Worm (Caenorhabditis elegans) whole organism, L4 larva: Measurements from ENCODE around the gene R05A10.1.

ENCODE experiments used
- D1046.2 ChIP-seq: fragments of 200-800 bp; sonication (Bioruptor generic); IDR thresholded peaks from 2 replicates; pipeline ENCODE4 v1.3.6; 2022; ENCODE audit warnings: missing genetic modification characterization, missing compliant biosample characterization
- F26F4.8 ChIP-seq: fragments of 200-800 bp; sonication (Bioruptor generic); conservative IDR thresholded peaks from 2 replicates; pipeline ENCODE4 v1.3.6; 2022; ENCODE audit warnings: missing genetic modification characterization, missing compliant biosample characterization
- F44E2.7 ChIP-seq: fragments of 200-800 bp; sonication (Bioruptor generic); IDR thresholded peaks from 2 replicates; pipeline ENCODE4 v2.1.2; 2022; ENCODE audit warnings: missing genetic modification characterization, missing compliant biosample characterization
- F49E8.2 ChIP-seq: sonication (generic microtip); optimal IDR thresholded peaks from 2 replicates; lab custom pipeline; 2016; ENCODE audit warnings: missing compliant biosample characterization, mild to moderate bottlenecking, missing genetic modification characterization, borderline replicate concordance
- T26A8.4 ChIP-seq: fragments of 200-800 bp; sonication (Bioruptor generic); IDR thresholded peaks from 2 replicates; pipeline ENCODE4 v1.3.6; 2022; ENCODE audit warnings: missing genetic modification characterization, missing compliant biosample characterization
- Y105C5A.15 ChIP-seq: fragments of 200-800 bp; sonication (Bioruptor generic); IDR thresholded peaks from 2 replicates; pipeline ENCODE4 v1.3.6; 2022; ENCODE audit warnings: missing genetic modification characterization, missing compliant biosample characterization
- Y5F2A.4 ChIP-seq: fragments of 200-800 bp; sonication (Bioruptor generic); optimal IDR thresholded peaks from 2 replicates; lab custom pipeline; 2018; ENCODE audit warnings: mild to moderate bottlenecking, missing genetic modification characterization, missing compliant biosample characterization
- Y75B8A.6 ChIP-seq: fragments of 200-800 bp; sonication (Bioruptor generic); IDR thresholded peaks from 2 replicates; pipeline ENCODE4 v1.3.6; 2022; ENCODE audit warnings: missing genetic modification reagents, missing genetic modification characterization, missing compliant biosample characterization
- ama-1 ChIP-seq: fragments of 150-350 bp; optimal IDR thresholded peaks from 2 replicates; lab custom pipeline; 2014; ENCODE audit warnings: inconsistent platforms, mixed read lengths
- daf-8 ChIP-seq: fragments of 200-800 bp; sonication (Bioruptor generic); IDR thresholded peaks from 2 replicates; pipeline ENCODE4 v1.3.6; 2022; ENCODE audit warnings: missing genetic modification characterization, missing compliant biosample characterization
- dmd-6 ChIP-seq: fragments of 200-800 bp; sonication (Bioruptor generic); IDR thresholded peaks from 2 replicates; pipeline ENCODE4 v1.3.6; 2022; ENCODE audit warnings: missing genetic modification reagents, missing genetic modification characterization, missing compliant biosample characterization
- dpl-1 ChIP-seq: fragments of 150-350 bp; optimal IDR thresholded peaks from 2 replicates; lab custom pipeline; 2014; ENCODE audit warnings: missing biosample characterization, missing genetic modification reagents, missing genetic modification characterization
- duxl-1 ChIP-seq: sonication (generic microtip); optimal IDR thresholded peaks from 2 replicates; lab custom pipeline; 2016; ENCODE audit warnings: mild to moderate bottlenecking, missing genetic modification characterization, moderate library complexity, missing compliant biosample characterization; ENCODE audit not compliant: poor library complexity
- dve-1 ChIP-seq: sonication (generic microtip); optimal IDR thresholded peaks from 2 replicates; lab custom pipeline; 2017; ENCODE audit warnings: antibody characterized with exemption, mild to moderate bottlenecking, missing genetic modification characterization, missing compliant biosample characterization; ENCODE audit not compliant: insufficient read depth
- lim-7 ChIP-seq: fragments of 200-800 bp; sonication (Bioruptor generic); IDR thresholded peaks from 2 replicates; pipeline ENCODE4 v1.3.6; 2022; ENCODE audit warnings: missing genetic modification characterization, missing compliant biosample characterization
- lin-13 ChIP-seq: fragments of 150-350 bp; optimal IDR thresholded peaks from 2 replicates; lab custom pipeline; 2014; ENCODE audit warnings: missing biosample characterization, missing genetic modification reagents, missing genetic modification characterization
- lin-29 ChIP-seq: fragments of 200-800 bp; sonication (Bioruptor generic); IDR thresholded peaks from 2 replicates; pipeline ENCODE4 v1.3.6; 2022; ENCODE audit warnings: missing genetic modification reagents, missing genetic modification characterization, missing compliant biosample characterization
- lin-39 ChIP-seq: fragments of 150-350 bp; optimal IDR thresholded peaks from 2 replicates; lab custom pipeline; 2014; ENCODE audit warnings: missing biosample characterization, missing genetic modification reagents, missing genetic modification characterization
- madf-9 ChIP-seq: fragments of 200-800 bp; sonication (Bioruptor generic); conservative IDR thresholded peaks from 2 replicates; pipeline ENCODE4 v1.3.6; 2022; ENCODE audit warnings: missing genetic modification reagents, missing genetic modification characterization, missing compliant biosample characterization
- mdt-29 ChIP-seq: fragments of 200-800 bp; sonication (Bioruptor generic); IDR thresholded peaks from 2 replicates; pipeline ENCODE4 v1.3.6; 2022; ENCODE audit warnings: missing genetic modification reagents, missing genetic modification characterization, missing compliant biosample characterization
- mep-1 ChIP-seq: fragments of 150-350 bp; sonication (generic microtip); optimal IDR thresholded peaks from 3 replicates; lab custom pipeline; 2014; ENCODE audit warnings: missing biosample characterization, missing genetic modification characterization
- mxl-2 ChIP-seq: fragments of 200-800 bp; sonication (Bioruptor generic); conservative IDR thresholded peaks from 2 replicates; pipeline ENCODE4 v1.3.6; 2022; ENCODE audit warnings: missing genetic modification reagents, missing genetic modification characterization, missing compliant biosample characterization
- nhr-10 ChIP-seq: fragments of 150-350 bp; optimal IDR thresholded peaks from 2 replicates; lab custom pipeline; 2014; ENCODE audit warnings: missing biosample characterization, missing genetic modification characterization
- nhr-111 ChIP-seq: fragments of 200-800 bp; sonication (Bioruptor generic); optimal IDR thresholded peaks from 2 replicates; lab custom pipeline; 2018; ENCODE audit warnings: mild to moderate bottlenecking, missing genetic modification characterization, missing compliant biosample characterization
- nhr-28 ChIP-seq: fragments of 150-350 bp; optimal IDR thresholded peaks from 2 replicates; lab custom pipeline; 2014; ENCODE audit warnings: missing biosample characterization, missing genetic modification characterization
- nhr-76 ChIP-seq: fragments of 150-350 bp; optimal IDR thresholded peaks from 2 replicates; lab custom pipeline; 2014; ENCODE audit warnings: missing biosample characterization, missing genetic modification characterization
- php-3 ChIP-seq: fragments of 200-800 bp; sonication (Bioruptor generic); IDR thresholded peaks from 2 replicates; pipeline ENCODE4 v1.3.6; 2022; ENCODE audit warnings: missing genetic modification reagents, missing genetic modification characterization, missing compliant biosample characterization
- snpc-1.2 ChIP-seq: fragments of 200-800 bp; sonication (Bioruptor generic); IDR thresholded peaks from 2 replicates; pipeline ENCODE4 v1.3.6; 2022; ENCODE audit warnings: missing genetic modification reagents, missing genetic modification characterization, missing compliant biosample characterization
- snpc-4 ChIP-seq: fragments of 150-350 bp; optimal IDR thresholded peaks from 2 replicates; lab custom pipeline; 2014; ENCODE audit warnings: missing biosample characterization, missing genetic modification characterization
- spr-3 ChIP-seq: fragments of 200-800 bp; sonication (Bioruptor generic); optimal IDR thresholded peaks from 2 replicates; lab custom pipeline; 2018; ENCODE audit warnings: mild to moderate bottlenecking, missing genetic modification characterization, missing compliant biosample characterization
- tag-97 ChIP-seq: fragments of 200-800 bp; sonication (Bioruptor generic); IDR thresholded peaks from 2 replicates; pipeline ENCODE4 v1.3.6; 2022; ENCODE audit warnings: missing genetic modification characterization, missing compliant biosample characterization
- tra-1 ChIP-seq: fragments of 200-800 bp; sonication (Bioruptor generic); IDR thresholded peaks from 2 replicates; pipeline ENCODE4 v1.3.6; 2022; ENCODE audit warnings: missing genetic modification reagents, missing genetic modification characterization, missing compliant biosample characterization
- unc-130 ChIP-seq: sonication (generic microtip); optimal IDR thresholded peaks from 2 replicates; lab custom pipeline; 2016; ENCODE audit warnings: missing genetic modification reagents, missing genetic modification characterization, missing compliant biosample characterization
- unc-62 ChIP-seq, 3 experiments: fragments of 150-350 bp in 1 of 3; sonication (generic microtip); optimal IDR thresholded peaks in 2 of 3; peaks in 1 of 3; 1 replicate in 1 of 3; 2 replicates in 2 of 3; lab custom pipeline; 2014 to 2017; ENCODE audit warnings: missing biosample characterization in 3 of 3, missing genetic modification characterization in 3 of 3, missing genetic modification reagents in 3 of 3, missing genotype in 1 of 3
- zag-1 ChIP-seq: fragments of 150-350 bp; optimal IDR thresholded peaks from 2 replicates; lab custom pipeline; 2014; ENCODE audit warnings: missing biosample characterization, missing genetic modification characterization
- zip-2 ChIP-seq: fragments of 150-350 bp; optimal IDR thresholded peaks from 2 replicates; lab custom pipeline; 2014; ENCODE audit warnings: missing biosample characterization, missing genetic modification characterization
- ztf-11 ChIP-seq: fragments of 150-350 bp; optimal IDR thresholded peaks from 2 replicates; lab custom pipeline; 2014; ENCODE audit warnings: missing biosample characterization, missing genetic modification characterization

R05A10.1 gene

ce11 chrIV:14224912-14225311 is 42.7 kb downstream of the R05A10.1 start (continued):
- TF ChIP-seq mxl-2 (GFP tag; lab: Robert Waterston, UW) = peak; percentile 70
- TF ChIP-seq F44E2.7 (GFP tag; lab: Robert Waterston, UW) = peak; percentile 54; the same call in 1 of the 2 replicates
- TF ChIP-seq nhr-111 (GFP tag; lab: Kevin White, UChicago) = peak; percentile 33
- TF ChIP-seq zag-1 (tag; lab: Kevin White, UChicago) = no peak
- TF ChIP-seq dve-1 (tag; lab: Kevin White, UChicago) = no peak
- TF ChIP-seq lin-13 (GFP tag; lab: Kevin White, UChicago) = peak; percentile 56
- no peak for TF ChIP-seq dmd-6 (GFP tag; lab: Robert Waterston, UW)
- no peak for TF ChIP-seq nhr-76 (tag; lab: Kevin White, UChicago)
- peak; percentile 49 for TF ChIP-seq snpc-4
- no peak for TF ChIP-seq T26A8.4
- TF ChIP-seq spr-3 (GFP tag; lab: Kevin White, UChicago) = no peak
- TF ChIP-seq duxl-1 (tag; lab: Kevin White, UChicago) = no peak
- TF ChIP-seq daf-8 (GFP tag; lab: Robert Waterston, UW) = no peak
- no peak for TF ChIP-seq ztf-11
- no peak for TF ChIP-seq ama-1 (lab: Kevin White, UChicago)
- peak; percentile 11 for TF ChIP-seq nhr-28 (tag; lab: Kevin White, UChicago)
- no peak; the same call in 1 of the 2 replicates for TF ChIP-seq php-3 (GFP tag; lab: Robert Waterston, UW)
- TF ChIP-seq dpl-1 (GFP tag; lab: Kevin White, UChicago) = peak; percentile 21
- peak; percentile 58 for TF ChIP-seq unc-130 (GFP tag; lab: Kevin White, UChicago)
- no peak for TF ChIP-seq nhr-10 (tag; lab: Kevin White, UChicago)
- no peak for TF ChIP-seq mep-1 (tag; lab: Kevin White, UChicago)
- TF ChIP-seq F49E8.2 (tag; lab: Kevin White, UChicago) = peak; percentile 80
- no peak for TF ChIP-seq tag-97
- no peak for TF ChIP-seq lin-39 (tag; lab: Kevin White, UChicago)
- 0 out of 2 replicates have a peak, but pooled peaks have one; percentile 16 for TF ChIP-seq lin-29 (GFP tag; lab: Robert Waterston, UW)
- TF ChIP-seq mdt-29 = peak; percentile 82; the same call in 1 of the 2 replicates
- peak; percentile 11 for TF ChIP-seq Y5F2A.4 (GFP tag; lab: Kevin White, UChicago)
- peak; percentile 62; the same call in 1 of the 2 replicates for TF ChIP-seq Y105C5A.15 (GFP tag; lab: Robert Waterston, UW)
- TF ChIP-seq lim-7 (GFP tag; lab: Robert Waterston, UW) = no peak; the same call in 1 of the 2 replicates
- TF ChIP-seq F26F4.8 (GFP tag; lab: Robert Waterston, UW) = no peak; the same call in 1 of the 2 replicates
- TF ChIP-seq madf-9 (GFP tag; lab: Robert Waterston, UW) = peak; percentile 86
- peak; percentile 19 for TF ChIP-seq zip-2

DNA sequence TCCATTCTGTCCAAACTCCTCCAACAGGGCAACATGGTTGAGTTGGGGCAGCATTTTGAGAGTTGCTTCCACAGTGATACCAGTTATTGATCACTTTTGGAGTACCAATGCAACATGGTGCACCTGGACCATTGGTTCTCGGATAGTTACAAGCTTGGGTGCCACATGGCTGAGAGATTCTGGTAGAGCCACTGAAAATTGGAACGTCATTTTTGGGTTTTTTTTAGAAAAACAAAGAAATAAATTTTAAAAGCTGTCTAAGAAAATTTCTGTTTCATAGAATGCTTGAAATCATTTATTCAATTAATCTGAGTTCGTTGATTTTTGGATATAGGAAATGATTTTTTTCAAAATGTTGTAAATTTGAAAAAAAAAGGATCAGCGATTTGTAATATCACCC is 45.0 kb downstream of the R05A10.1 start:
- no peak for TF ChIP-seq tra-1 (GFP tag; lab: Robert Waterston, UW)
- TF ChIP-seq nhr-28 (tag; lab: Kevin White, UChicago) = no peak
- peak in 1 of 2 experiments; percentile 93 for TF ChIP-seq unc-62 (GFP tag; optimal IDR thresholded peaks at IDR 0.05 in 1 of 2; lab: Kevin White, UChicago)
- no peak for TF ChIP-seq unc-62 (tag; optimal IDR thresholded peaks at IDR 0.05; lab: Kevin White, UChicago)
- TF ChIP-seq Y5F2A.4 (GFP tag; lab: Kevin White, UChicago) = no peak
- TF ChIP-seq snpc-1.2 (GFP tag; lab: Robert Waterston, UW) = 0 out of 2 replicates have a peak, but pooled peaks have one; percentile 42
- TF ChIP-seq Y75B8A.6 (GFP tag; lab: Robert Waterston, UW) = no peak
- TF ChIP-seq, all 104 proteins: peak for 2

ce11 chrIV:14228069-14228468 is 45.9 kb downstream of the R05A10.1 start, which contains the start of gene F02H6.7:
Gene F02H6.7 (minus strand): TSS chrIV:14228169.
- TF ChIP-seq D1046.2 (GFP tag; lab: Robert Waterston, UW) (no peak), daf-8 (GFP tag; lab: Robert Waterston, UW) (no peak)
